Worm (Caenorhabditis elegans) whole organism, L3 larva: ENCODE data around the gene cal-7.

ENCODE experiments used
- R02D3.7 ChIP-seq: fragments of 150-350 bp; optimal IDR thresholded peaks from 2 replicates; lab custom pipeline; 2014; ENCODE audit warnings: missing biosample characterization, missing genetic modification characterization
- elt-3 ChIP-seq, 3 experiments: fragments of 150-350 bp in 1 of 3; sonication (generic microtip) in 2 of 3; optimal IDR thresholded peaks; 2 replicates in 2 of 3; 4 replicates in 1 of 3; lab custom pipeline; 2014 to 2017; ENCODE audit warnings: missing biosample characterization in 3 of 3, missing genetic modification characterization in 3 of 3
- lin-39 ChIP-seq: fragments of 150-350 bp; optimal IDR thresholded peaks from 2 replicates; lab custom pipeline; 2018; ENCODE audit warnings: missing biosample characterization, missing genetic modification reagents, missing genetic modification characterization
- nhr-76 ChIP-seq: fragments of 150-350 bp; sonication (generic microtip); optimal IDR thresholded peaks from 5 replicates; lab custom pipeline; 2014; ENCODE audit warnings: missing biosample characterization, missing genetic modification characterization

DNA sequence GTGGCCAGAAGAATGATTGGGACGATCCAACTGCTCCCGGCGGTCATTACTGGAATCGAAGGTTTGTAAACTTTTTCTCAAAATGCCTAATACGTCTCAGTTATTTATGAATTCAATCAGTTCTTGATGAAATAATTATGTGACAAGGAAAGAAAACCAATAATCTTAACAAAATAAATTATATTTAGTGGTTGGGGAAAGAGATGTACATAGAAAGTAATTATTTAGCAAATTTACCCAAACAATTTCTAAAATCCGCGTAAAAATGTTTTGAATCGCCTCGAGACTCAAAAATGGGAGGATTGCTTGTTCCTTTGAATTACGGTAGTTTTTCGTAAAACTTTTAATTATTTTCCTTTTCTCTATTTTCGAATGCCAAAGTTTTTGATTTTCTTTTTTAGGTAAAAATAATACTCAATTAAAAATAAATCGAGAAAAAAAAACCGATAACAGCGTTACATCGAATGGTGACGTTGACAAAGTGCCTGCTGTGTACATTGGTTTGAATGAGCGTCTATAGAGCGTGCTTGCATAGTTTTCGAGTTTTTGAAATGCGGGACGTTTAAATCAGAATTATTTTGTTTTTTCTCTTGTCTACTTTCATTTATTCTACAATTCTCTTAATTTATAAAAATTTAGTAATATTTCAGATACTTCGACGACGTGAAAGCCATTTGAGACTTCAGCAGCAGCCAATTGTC lies 4.3 kb upstream of the cal-7 start, which contains the start of the genes aagr-3 and drap-1:
- TF ChIP-seq R02D3.7 (tag; lab: Kevin White, UChicago), result no peak
- no peak for TF ChIP-seq elt-3 (tag; optimal IDR thresholded peaks at IDR 0.05; lab: Kevin White, UChicago)
- peak; percentile 81 for TF ChIP-seq lin-39 (tag; lab: Kevin White, UChicago)
- TF ChIP-seq nhr-76 (tag; lab: Kevin White, UChicago), result no peak
